Worm (Caenorhabditis elegans): ENCODE results near the gene fbxb-82.

DNA sequence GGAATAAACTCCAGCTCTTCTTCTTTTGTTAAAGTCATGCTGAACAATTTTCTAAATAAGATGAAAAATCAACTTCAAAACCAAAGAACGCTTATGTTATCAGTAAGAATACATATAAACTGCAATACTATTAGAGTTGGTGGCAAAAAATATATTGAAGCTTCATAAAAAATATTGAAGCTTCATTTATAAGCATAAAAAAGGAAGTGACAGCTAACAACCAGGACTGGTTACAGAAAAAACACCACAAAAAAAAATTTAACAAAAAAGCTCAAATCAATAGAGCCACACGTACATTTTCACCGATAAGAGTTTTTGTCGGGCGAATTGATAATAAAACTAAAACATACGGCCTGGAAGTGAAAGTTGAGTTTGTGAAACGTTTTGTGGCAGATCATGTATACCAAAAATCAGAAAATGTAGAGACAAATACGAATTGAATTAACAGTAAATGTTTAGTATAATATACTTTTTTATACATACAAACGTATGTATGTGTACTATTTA lies 4.6 kb upstream of the fbxb-82 start, which contains the start of gene sqst-5:
- TF ChIP-seq mxl-1 (tag; optimal IDR thresholded peaks at IDR 0.05): no peak
- no peak for TF ChIP-seq ztf-6 (GFP tag; IDR thresholded peaks at IDR 0.05)
- no peak for TF ChIP-seq sea-2 (GFP tag; IDR thresholded peaks at IDR 0.05)
- TF ChIP-seq ceh-27 (GFP tag; optimal IDR thresholded peaks at IDR 0.05): no peak
- TF ChIP-seq nhr-90 (tag; optimal IDR thresholded peaks at IDR 0.05): no peak
- no peak for TF ChIP-seq him-1 (tag; optimal IDR thresholded peaks at IDR 0.05)
- TF ChIP-seq F37B4.10 (GFP tag; IDR thresholded peaks at IDR 0.05): no peak
- TF ChIP-seq rcor-1 (GFP tag; IDR thresholded peaks at IDR 0.05): no peak
- no peak for TF ChIP-seq C17E4.6 (GFP tag; IDR thresholded peaks at IDR 0.05)
- no peak for TF ChIP-seq unc-130 (GFP tag; optimal IDR thresholded peaks at IDR 0.05)
- TF ChIP-seq ztf-25 (GFP tag; IDR thresholded peaks at IDR 0.05): no peak
- TF ChIP-seq nhr-120 (GFP tag; IDR thresholded peaks at IDR 0.05): no peak
- TF ChIP-seq lin-40 (tag; optimal IDR thresholded peaks at IDR 0.05): no peak
- TF ChIP-seq K12H6.12 (tag; optimal IDR thresholded peaks at IDR 0.05): no peak

Data from whole organism, young adult.